Fruit fly (Drosophila melanogaster): Measurements from ENCODE around the gene Sytbeta.

Gene Sytbeta

dm6 chr3L:15084288-15084687 is 19.5 kb upstream of the Sytbeta start:
- TF ChIP-seq psq (optimal IDR thresholded peaks at IDR 0.05) = no peak
- no peak for TF ChIP-seq ttk (optimal IDR thresholded peaks at IDR 0.05)
- no peak for TF ChIP-seq Myc (optimal IDR thresholded peaks at IDR 0.05)
- no peak for TF ChIP-seq insv (optimal IDR thresholded peaks at IDR 0.05)
- TF ChIP-seq Sin3A (optimal IDR thresholded peaks at IDR 0.05) = no peak
- TF ChIP-seq h (optimal IDR thresholded peaks at IDR 0.05) = no peak

- no peak for TF ChIP-seq Sin3A (optimal IDR thresholded peaks at IDR 0.05)
- TF ChIP-seq psq (optimal IDR thresholded peaks at IDR 0.05) = no peak
- no peak for TF ChIP-seq h (optimal IDR thresholded peaks at IDR 0.05)
- TF ChIP-seq ttk (optimal IDR thresholded peaks at IDR 0.05) = no peak
- TF ChIP-seq Myc (optimal IDR thresholded peaks at IDR 0.05) = no peak
- TF ChIP-seq insv (optimal IDR thresholded peaks at IDR 0.05) = no peak
Observed at dm6 chr3L:15079278-15079677, 14.5 kb upstream of the Sytbeta start.

- TF ChIP-seq Myc (optimal IDR thresholded peaks at IDR 0.05) = no peak
- no peak for TF ChIP-seq ttk (optimal IDR thresholded peaks at IDR 0.05)
- no peak for TF ChIP-seq h (optimal IDR thresholded peaks at IDR 0.05)
- TF ChIP-seq insv (optimal IDR thresholded peaks at IDR 0.05) = no peak
- no peak for TF ChIP-seq psq (optimal IDR thresholded peaks at IDR 0.05)
- TF ChIP-seq Sin3A (optimal IDR thresholded peaks at IDR 0.05) = no peak
Observed at dm6 chr3L:15078347-15078746, 13.6 kb upstream of the Sytbeta start, which contains the start of gene Or71a. Or71a (minus strand) TSS chr3L:15078447.

- TF ChIP-seq psq (optimal IDR thresholded peaks at IDR 0.05) (no peak), Sin3A (optimal IDR thresholded peaks at IDR 0.05) (no peak)
Observed at dm6 chr3L:15076380-15076779, 11.6 kb upstream of the Sytbeta start.

- TF ChIP-seq psq (optimal IDR thresholded peaks at IDR 0.05) (no peak), Sin3A (optimal IDR thresholded peaks at IDR 0.05) (no peak), ttk (optimal IDR thresholded peaks at IDR 0.05) (no peak), Myc (optimal IDR thresholded peaks at IDR 0.05) (no peak), insv (optimal IDR thresholded peaks at IDR 0.05) (no peak), h (optimal IDR thresholded peaks at IDR 0.05) (no peak)
Observed at dm6 chr3L:15073680-15074079, 8.9 kb upstream of the Sytbeta start.

- no peak for TF ChIP-seq psq (optimal IDR thresholded peaks at IDR 0.05)
- TF ChIP-seq h (optimal IDR thresholded peaks at IDR 0.05) = no peak
- no peak for TF ChIP-seq Myc (optimal IDR thresholded peaks at IDR 0.05)
- no peak for TF ChIP-seq ttk (optimal IDR thresholded peaks at IDR 0.05)
- no peak for TF ChIP-seq Sin3A (optimal IDR thresholded peaks at IDR 0.05)
- TF ChIP-seq insv (optimal IDR thresholded peaks at IDR 0.05) = no peak
Observed at dm6 chr3L:15072149-15072548, 7.4 kb upstream of the Sytbeta start.

dm6 chr3L:15061605-15062004 is 3.2 kb downstream of the Sytbeta start, which contains the start of gene CG13460:
CG13460 (minus strand) TSS chr3L:15061705.
- TF ChIP-seq Myc (optimal IDR thresholded peaks at IDR 0.05) = no peak
- no peak for TF ChIP-seq h (optimal IDR thresholded peaks at IDR 0.05)
- no peak for TF ChIP-seq insv (optimal IDR thresholded peaks at IDR 0.05)
- TF ChIP-seq ttk (optimal IDR thresholded peaks at IDR 0.05) = no peak
- TF ChIP-seq Sin3A (optimal IDR thresholded peaks at IDR 0.05) = no peak
- no peak for TF ChIP-seq psq (optimal IDR thresholded peaks at IDR 0.05)

- TF ChIP-seq Myc (optimal IDR thresholded peaks at IDR 0.05) (no peak), h (optimal IDR thresholded peaks at IDR 0.05) (no peak), psq (optimal IDR thresholded peaks at IDR 0.05) (no peak), ttk (optimal IDR thresholded peaks at IDR 0.05) (no peak), Sin3A (optimal IDR thresholded peaks at IDR 0.05) (no peak), insv (optimal IDR thresholded peaks at IDR 0.05) (no peak)
Observed at dm6 chr3L:15054477-15054876, 10.3 kb downstream of the Sytbeta start, which contains the start of gene EAChm. EAChm (plus strand) TSS chr3L:15054777.

dm6 chr3L:15054035-15054434 is 10.7 kb downstream of the Sytbeta start, which contains the start of gene CG18649:
CG18649 (minus strand) TSS chr3L:15054135.
- no peak for TF ChIP-seq ttk (optimal IDR thresholded peaks at IDR 0.05)
- TF ChIP-seq Sin3A (optimal IDR thresholded peaks at IDR 0.05) = no peak
- TF ChIP-seq h (optimal IDR thresholded peaks at IDR 0.05) = no peak
- TF ChIP-seq Myc (optimal IDR thresholded peaks at IDR 0.05) = no peak
- TF ChIP-seq insv (optimal IDR thresholded peaks at IDR 0.05) = no peak
- no peak for TF ChIP-seq psq (optimal IDR thresholded peaks at IDR 0.05)

dm6 chr3L:15053251-15053650 is 11.5 kb downstream of the Sytbeta start, which contains the start of gene CG43680:
CG43680 (minus strand) TSS chr3L:15053351.
- no peak for TF ChIP-seq Sin3A (optimal IDR thresholded peaks at IDR 0.05)
- TF ChIP-seq insv (optimal IDR thresholded peaks at IDR 0.05) = no peak
- TF ChIP-seq h (optimal IDR thresholded peaks at IDR 0.05) = no peak
- TF ChIP-seq Myc (optimal IDR thresholded peaks at IDR 0.05) = no peak
- TF ChIP-seq psq (optimal IDR thresholded peaks at IDR 0.05) = no peak
- TF ChIP-seq ttk (optimal IDR thresholded peaks at IDR 0.05) = no peak

- TF ChIP-seq Myc (optimal IDR thresholded peaks at IDR 0.05) (no peak), h (optimal IDR thresholded peaks at IDR 0.05) (no peak), psq (optimal IDR thresholded peaks at IDR 0.05) (no peak), Sin3A (optimal IDR thresholded peaks at IDR 0.05) (no peak), ttk (optimal IDR thresholded peaks at IDR 0.05) (no peak), insv (optimal IDR thresholded peaks at IDR 0.05) (no peak)
Observed at dm6 chr3L:15052390-15052789, 12.4 kb downstream of the Sytbeta start, which contains the start of gene CG13461. CG13461 (minus strand) TSS chr3L:15052490.

- no peak for TF ChIP-seq Myc (optimal IDR thresholded peaks at IDR 0.05)
- TF ChIP-seq ttk (optimal IDR thresholded peaks at IDR 0.05) = no peak
- no peak for TF ChIP-seq Sin3A (optimal IDR thresholded peaks at IDR 0.05)
- no peak for TF ChIP-seq psq (optimal IDR thresholded peaks at IDR 0.05)
- no peak for TF ChIP-seq h (optimal IDR thresholded peaks at IDR 0.05)
- no peak for TF ChIP-seq insv (optimal IDR thresholded peaks at IDR 0.05)
Observed at dm6 chr3L:15051325-15051724, 13.5 kb downstream of the Sytbeta start, which contains the start of gene CG43679. CG43679 (minus strand) TSS chr3L:15051425.

dm6 chr3L:15050706-15051105 is 14.1 kb downstream of the Sytbeta start, which contains the start of gene CG12310:
CG12310 (minus strand) TSS chr3L:15050806.
- TF ChIP-seq insv (optimal IDR thresholded peaks at IDR 0.05) = no peak
- no peak for TF ChIP-seq ttk (optimal IDR thresholded peaks at IDR 0.05)
- no peak for TF ChIP-seq Sin3A (optimal IDR thresholded peaks at IDR 0.05)
- no peak for TF ChIP-seq Myc (optimal IDR thresholded peaks at IDR 0.05)
- no peak for TF ChIP-seq h (optimal IDR thresholded peaks at IDR 0.05)
- no peak for TF ChIP-seq psq (optimal IDR thresholded peaks at IDR 0.05)

Measured in Kc167 (cell line).